Worm (Caenorhabditis elegans) whole organism, late embryonic: ENCODE data around the gene F53H4.3.

Source experiments
- C08G9.2 ChIP-seq: sonication (generic microtip); optimal IDR thresholded peaks from 2 replicates; lab custom pipeline; 2016; ENCODE audit warnings: mild to moderate bottlenecking, missing genetic modification characterization, moderate library complexity, missing compliant biosample characterization
- F13H6.1 ChIP-seq: sonication (generic microtip); optimal IDR thresholded peaks from 2 replicates; lab custom pipeline; 2016; ENCODE audit warnings: missing genetic modification characterization, missing compliant biosample characterization
- T23F11.4 ChIP-seq: fragments of 200-800 bp; sonication (Bioruptor generic); optimal IDR thresholded peaks from 2 replicates; lab custom pipeline; 2018; ENCODE audit warnings: mild to moderate bottlenecking, missing genetic modification characterization, missing compliant biosample characterization
- ahr-1 ChIP-seq: sonication (generic microtip); optimal IDR thresholded peaks from 2 replicates; lab custom pipeline; 2016; ENCODE audit warnings: missing genetic modification characterization, missing compliant biosample characterization
- ama-1 ChIP-seq: fragments of 150-350 bp; optimal IDR thresholded peaks from 2 replicates; lab custom pipeline; 2014
- ceh-14 ChIP-seq: sonication (generic microtip); optimal IDR thresholded peaks from 2 replicates; lab custom pipeline; 2016; ENCODE audit warnings: missing genotype, missing genetic modification characterization, missing compliant biosample characterization
- ceh-18 ChIP-seq: sonication (generic microtip); optimal IDR thresholded peaks from 2 replicates; lab custom pipeline; 2016; ENCODE audit warnings: missing genetic modification characterization, missing compliant biosample characterization
- ceh-19 ChIP-seq: fragments of 200-800 bp; sonication (Bioruptor generic); optimal IDR thresholded peaks from 2 replicates; lab custom pipeline; 2018; ENCODE audit warnings: mild to moderate bottlenecking, missing genetic modification characterization, missing compliant biosample characterization
- ceh-2 ChIP-seq: sonication (generic microtip); optimal IDR thresholded peaks from 2 replicates; lab custom pipeline; 2016; ENCODE audit warnings: missing genotype, missing genetic modification characterization, missing compliant biosample characterization
- ceh-24 ChIP-seq: sonication (generic microtip); optimal IDR thresholded peaks from 2 replicates; lab custom pipeline; 2016; ENCODE audit warnings: mild to moderate bottlenecking, missing genetic modification characterization, missing compliant biosample characterization
- ceh-31 ChIP-seq: sonication (generic microtip); optimal IDR thresholded peaks from 2 replicates; lab custom pipeline; 2016; ENCODE audit warnings: missing genetic modification characterization, missing compliant biosample characterization
- ceh-34 ChIP-seq: sonication (generic microtip); optimal IDR thresholded peaks from 2 replicates; lab custom pipeline; 2016; ENCODE audit warnings: mild to moderate bottlenecking, missing genetic modification characterization, missing compliant biosample characterization
- ceh-6 ChIP-seq: fragments of 200-800 bp; sonication (Bioruptor generic); optimal IDR thresholded peaks from 2 replicates; lab custom pipeline; 2018; ENCODE audit warnings: mild to moderate bottlenecking, missing genetic modification characterization, missing compliant biosample characterization
- che-1 ChIP-seq: sonication (generic microtip); optimal IDR thresholded peaks from 2 replicates; lab custom pipeline; 2016; ENCODE audit warnings: mild to moderate bottlenecking, missing genetic modification characterization, missing compliant biosample characterization
- dve-1 ChIP-seq: sonication (generic microtip); optimal IDR thresholded peaks from 2 replicates; lab custom pipeline; 2017; ENCODE audit warnings: antibody characterized with exemption, mild to moderate bottlenecking, missing genetic modification characterization, missing compliant biosample characterization
- elt-2 ChIP-seq: sonication (generic microtip); optimal IDR thresholded peaks from 2 replicates; lab custom pipeline; 2016; ENCODE audit warnings: missing genetic modification reagents, missing genetic modification characterization, missing compliant biosample characterization
- ets-4 ChIP-seq: sonication (generic microtip); optimal IDR thresholded peaks from 2 replicates; lab custom pipeline; 2016; ENCODE audit warnings: missing genetic modification characterization, missing compliant biosample characterization
- fkh-10 ChIP-seq: fragments of 150-350 bp; optimal IDR thresholded peaks from 2 replicates; lab custom pipeline; 2014; ENCODE audit warnings: missing biosample characterization, missing genetic modification reagents, missing genetic modification characterization
- fkh-6 ChIP-seq: sonication (generic microtip); optimal IDR thresholded peaks from 2 replicates; lab custom pipeline; 2016; ENCODE audit warnings: missing genetic modification characterization, missing compliant biosample characterization
- gmeb-2 ChIP-seq: sonication (generic microtip); optimal IDR thresholded peaks from 2 replicates; lab custom pipeline; 2016; ENCODE audit warnings: missing genetic modification characterization, inconsistent platforms, missing compliant biosample characterization
- hlh-30 ChIP-seq: sonication (generic microtip); optimal IDR thresholded peaks from 2 replicates; lab custom pipeline; 2017; ENCODE audit warnings: antibody characterized with exemption, missing genetic modification characterization, missing compliant biosample characterization; ENCODE audit not compliant: insufficient read depth
- hlh-6 ChIP-seq: sonication (generic microtip); optimal IDR thresholded peaks from 2 replicates; lab custom pipeline; 2016; ENCODE audit warnings: missing genotype, missing genetic modification characterization, missing compliant biosample characterization
- mec-3 ChIP-seq: sonication (generic microtip); optimal IDR thresholded peaks from 2 replicates; lab custom pipeline; 2016; ENCODE audit warnings: borderline replicate concordance, missing genetic modification characterization, missing compliant biosample characterization
- nfya-1 ChIP-seq: sonication (generic microtip); optimal IDR thresholded peaks from 2 replicates; lab custom pipeline; 2017; ENCODE audit warnings: missing genetic modification characterization, mild to moderate bottlenecking, missing compliant biosample characterization, antibody characterized with exemption, moderate library complexity
- nhr-11 ChIP-seq: fragments of 150-350 bp; optimal IDR thresholded peaks from 2 replicates; lab custom pipeline; 2014; ENCODE audit warnings: missing biosample characterization, missing genetic modification characterization
- nhr-232 ChIP-seq: sonication (generic microtip); optimal IDR thresholded peaks from 2 replicates; lab custom pipeline; 2016; ENCODE audit warnings: missing genetic modification characterization, missing compliant biosample characterization
- npax-4 ChIP-seq: sonication (generic microtip); optimal IDR thresholded peaks from 2 replicates; lab custom pipeline; 2016; ENCODE audit warnings: missing genetic modification characterization, missing compliant biosample characterization
- odd-2 ChIP-seq: sonication (generic microtip); optimal IDR thresholded peaks from 2 replicates; lab custom pipeline; 2017; ENCODE audit warnings: antibody characterized with exemption, mild to moderate bottlenecking, missing genetic modification characterization, missing compliant biosample characterization
- pag-3 ChIP-seq: sonication (generic microtip); optimal IDR thresholded peaks from 2 replicates; lab custom pipeline; 2016; ENCODE audit warnings: missing compliant biosample characterization, missing genetic modification characterization, borderline replicate concordance
- pat-9 ChIP-seq: fragments of 200-800 bp; sonication (Bioruptor generic); optimal IDR thresholded peaks from 2 replicates; lab custom pipeline; 2018; ENCODE audit warnings: mild to moderate bottlenecking, missing genetic modification characterization, moderate library complexity, missing compliant biosample characterization
- pha-2 ChIP-seq: sonication (generic microtip); optimal IDR thresholded peaks from 2 replicates; lab custom pipeline; 2017; ENCODE audit warnings: mild to moderate bottlenecking, missing genetic modification characterization, missing compliant biosample characterization
- pqm-1 ChIP-seq: sonication (generic microtip); optimal IDR thresholded peaks from 2 replicates; lab custom pipeline; 2016; ENCODE audit warnings: missing genetic modification characterization, missing compliant biosample characterization
- pros-1 ChIP-seq: fragments of 150-350 bp; optimal IDR thresholded peaks from 2 replicates; lab custom pipeline; 2014; ENCODE audit warnings: missing biosample characterization, missing genetic modification reagents, missing genetic modification characterization
- ref-2 ChIP-seq: sonication (generic microtip); optimal IDR thresholded peaks from 2 replicates; lab custom pipeline; 2016; ENCODE audit warnings: missing genetic modification characterization, missing compliant biosample characterization
- sdc-2 ChIP-seq: sonication (generic microtip); optimal IDR thresholded peaks from 2 replicates; lab custom pipeline; 2016; ENCODE audit warnings: missing genotype, missing genetic modification characterization, missing compliant biosample characterization
- sox-2 ChIP-seq: fragments of 200-800 bp; sonication (Bioruptor generic); IDR thresholded peaks from 2 replicates; pipeline ENCODE4 v1.3.6; 2022; ENCODE audit warnings: missing genetic modification reagents, missing genetic modification characterization, missing compliant biosample characterization
- sox-4 ChIP-seq: sonication (generic microtip); optimal IDR thresholded peaks from 2 replicates; lab custom pipeline; 2017; ENCODE audit warnings: mild to moderate bottlenecking, missing genetic modification characterization, inconsistent platforms, missing compliant biosample characterization
- tbx-2 ChIP-seq: sonication (generic microtip); optimal IDR thresholded peaks from 2 replicates; lab custom pipeline; 2016; ENCODE audit warnings: missing genetic modification characterization, missing compliant biosample characterization
- ttx-3 ChIP-seq: sonication (generic microtip); optimal IDR thresholded peaks from 2 replicates; lab custom pipeline; 2016; ENCODE audit warnings: missing genetic modification reagents, missing genetic modification characterization, missing compliant biosample characterization
- unc-3 ChIP-seq, 2 experiments: fragments of 200-800 bp in 1 of 2; sonication (Bioruptor generic) in 1 of 2; sonication (generic microtip) in 1 of 2; conservative IDR thresholded peaks in 1 of 2; optimal IDR thresholded peaks in 1 of 2; 2 replicates each; pipeline versions ENCODE4 v1.3.6 to Lab custom; 2016 to 2022; ENCODE audit warnings: missing compliant biosample characterization in 2 of 2, missing genetic modification characterization in 2 of 2, missing genetic modification reagents in 1 of 2
- unc-55 ChIP-seq: sonication (generic microtip); optimal IDR thresholded peaks from 2 replicates; lab custom pipeline; 2017; ENCODE audit warnings: missing biosample characterization, missing genetic modification reagents, missing genetic modification characterization
- unc-86 ChIP-seq: sonication (generic microtip); optimal IDR thresholded peaks from 2 replicates; lab custom pipeline; 2016; ENCODE audit warnings: missing genetic modification characterization, missing compliant biosample characterization

The F53H4.3 gene

ce11 chrX:15878785-15879184 is 8.6 kb downstream of the F53H4.3 start, which contains the start of gene gmeb-2:
Gene gmeb-2 (plus strand): TSS chrX:15879085.
- no peak for TF ChIP-seq sox-2 (GFP tag; lab: Robert Waterston, UW)
- TF ChIP-seq ama-1 (lab: Kevin White, UChicago), result no peak
- no peak for TF ChIP-seq dve-1
- no peak for TF ChIP-seq pat-9 (tag; lab: Kevin White, UChicago)
- no peak for TF ChIP-seq odd-2 (tag; lab: Kevin White, UChicago)
- no peak for TF ChIP-seq fkh-10 (GFP tag; lab: Kevin White, UChicago)
- no peak for TF ChIP-seq ceh-34 (tag; lab: Kevin White, UChicago)
- no peak for TF ChIP-seq F13H6.1 (tag; lab: Kevin White, UChicago)
- no peak for TF ChIP-seq ttx-3 (tag; lab: Kevin White, UChicago)
- no peak for TF ChIP-seq hlh-30 (tag; lab: Kevin White, UChicago)
- TF ChIP-seq npax-4 (tag; lab: Kevin White, UChicago), result no peak
- no peak for TF ChIP-seq unc-3 (GFP tag; conservative IDR thresholded peaks at IDR 0.05; lab: Robert Waterston, UW)
- TF ChIP-seq unc-3 (tag; optimal IDR thresholded peaks at IDR 0.05; lab: Kevin White, UChicago), result no peak
- no peak for TF ChIP-seq unc-55 (GFP tag; lab: Kevin White, UChicago)
- TF ChIP-seq nhr-232, result no peak
- TF ChIP-seq sox-4 (tag; lab: Kevin White, UChicago), result no peak
- no peak for TF ChIP-seq pqm-1 (tag; lab: Kevin White, UChicago)

- peak; percentile 10 for TF ChIP-seq T23F11.4 (GFP tag; lab: Kevin White, UChicago)
- no peak for TF ChIP-seq C08G9.2 (tag; lab: Kevin White, UChicago)
- TF ChIP-seq che-1 (tag; lab: Kevin White, UChicago), result peak; percentile 29
- peak; percentile 29 for TF ChIP-seq ceh-6 (GFP tag; lab: Kevin White, UChicago)
- TF ChIP-seq ceh-19, result peak; percentile 21
- TF ChIP-seq hlh-6 (tag; lab: Kevin White, UChicago), result no peak
- TF ChIP-seq ceh-24 (tag; lab: Kevin White, UChicago), result no peak
- TF ChIP-seq, all 69 proteins: peak for 4
Measured at ce11 chrX:15876936-15877335, 10.5 kb downstream of the F53H4.3 start.

ce11 chrX:15869589-15869988 is 17.8 kb downstream of the F53H4.3 start:
- TF ChIP-seq mec-3 (tag; lab: Kevin White, UChicago) (no peak), pqm-1 (tag; lab: Kevin White, UChicago) (no peak), sdc-2 (tag; lab: Kevin White, UChicago) (no peak), nhr-232 (no peak), pag-3 (tag; lab: Kevin White, UChicago) (no peak), fkh-6 (tag; lab: Kevin White, UChicago) (no peak), T23F11.4 (GFP tag; lab: Kevin White, UChicago) (no peak), odd-2 (tag; lab: Kevin White, UChicago) (no peak), gmeb-2 (tag; lab: Kevin White, UChicago) (no peak), ttx-3 (tag; lab: Kevin White, UChicago) (no peak), unc-86 (no peak), ceh-18 (tag; lab: Kevin White, UChicago) (no peak), ref-2 (tag; lab: Kevin White, UChicago) (no peak), nhr-11 (tag; lab: Kevin White, UChicago) (no peak)

- TF ChIP-seq elt-2 (tag; lab: Kevin White, UChicago) (peak; percentile 7), ttx-3 (tag; lab: Kevin White, UChicago) (no peak), ceh-2 (tag; lab: Kevin White, UChicago) (no peak), sox-2 (GFP tag; lab: Robert Waterston, UW) (no peak), ets-4 (tag; lab: Kevin White, UChicago) (peak; percentile 36), ceh-18 (tag; lab: Kevin White, UChicago) (peak; percentile 23), pros-1 (tag; lab: Kevin White, UChicago) (no peak), hlh-30 (tag; lab: Kevin White, UChicago) (peak; percentile 67), pag-3 (tag; lab: Kevin White, UChicago) (no peak), ceh-31 (tag; lab: Kevin White, UChicago) (peak; percentile 76), unc-86 (no peak), pat-9 (tag; lab: Kevin White, UChicago) (no peak), ahr-1 (no peak), pha-2 (no peak), ceh-14 (tag; lab: Kevin White, UChicago) (peak; percentile 15), odd-2 (tag; lab: Kevin White, UChicago) (no peak), nfya-1 (tag; lab: Kevin White, UChicago) (peak; percentile 9), tbx-2 (tag; lab: Kevin White, UChicago) (peak; percentile 32)
Measured at ce11 chrX:15865868-15866555, 21.4 kb downstream of the F53H4.3 start, which contains the start of the genes csb-1 and F53H4.4. Gene csb-1 (minus strand): TSS chrX:15865918. Gene F53H4.4 (plus strand): TSS chrX:15866387.
